Fruit fly (Drosophila melanogaster) whole organism, embryonic: ENCODE data around the gene DIP2.

Source experiments
- ATbp ChIP-seq: fragments of 200-800 bp; sonication (Bioruptor generic); optimal IDR thresholded peaks from 2 replicates; lab custom pipeline; 2017; ENCODE audit warnings: missing biosample characterization, mild to moderate bottlenecking, missing genetic modification characterization, missing genetic modification reagents
- Bgb ChIP-seq: fragments of 200-800 bp; sonication (Bioruptor generic); IDR thresholded peaks from 2 replicates; pipeline ENCODE4 v1.3.6; 2022; ENCODE audit warnings: missing biosample characterization, missing genetic modification characterization; ENCODE audit not compliant: partially characterized antibody
- CG10209 ChIP-seq: fragments of 200-800 bp; sonication (Bioruptor generic); optimal IDR thresholded peaks from 3 replicates; lab custom pipeline; 2017; ENCODE audit warnings: missing biosample characterization, mild to moderate bottlenecking, missing genetic modification characterization, missing genetic modification reagents
- CG10979 ChIP-seq: fragments of 200-800 bp; sonication (Bioruptor generic); optimal IDR thresholded peaks from 2 replicates; lab custom pipeline; 2018; ENCODE audit warnings: missing biosample characterization, mild to moderate bottlenecking, missing genetic modification characterization, moderate library complexity
- CG11093 ChIP-seq: fragments of 200-800 bp; sonication (Bioruptor generic); IDR thresholded peaks from 3 replicates; pipeline ENCODE4 v1.3.6; 2022; ENCODE audit warnings: missing biosample characterization, missing genetic modification characterization
- CG11504 ChIP-seq: fragments of 200-800 bp; sonication (Bioruptor generic); optimal IDR thresholded peaks from 3 replicates; lab custom pipeline; 2019; ENCODE audit warnings: missing biosample characterization, mild to moderate bottlenecking, missing genetic modification characterization, moderate library complexity
- CG12071 ChIP-seq: fragments of 200-800 bp; sonication (Bioruptor generic); optimal IDR thresholded peaks from 3 replicates; lab custom pipeline; 2018; ENCODE audit warnings: missing biosample characterization, mild to moderate bottlenecking, missing genetic modification characterization
- CG12219 ChIP-seq: fragments of 200-800 bp; sonication (Bioruptor generic); optimal IDR thresholded peaks from 3 replicates; lab custom pipeline; 2018; ENCODE audit warnings: missing biosample characterization, mild to moderate bottlenecking, missing genetic modification characterization
- CG1233 ChIP-seq: fragments of 200-800 bp; sonication (Bioruptor generic); optimal IDR thresholded peaks from 4 replicates; lab custom pipeline; 2018; ENCODE audit warnings: missing biosample characterization, mild to moderate bottlenecking, missing genetic modification characterization
- CG12391 ChIP-seq: fragments of 200-800 bp; sonication (Bioruptor generic); optimal IDR thresholded peaks from 3 replicates; lab custom pipeline; 2018; ENCODE audit warnings: missing biosample characterization, mild to moderate bottlenecking, missing genetic modification characterization, moderate library complexity
- CG13424 ChIP-seq: fragments of 200-800 bp; sonication (Bioruptor generic); optimal IDR thresholded peaks from 2 replicates; lab custom pipeline; 2019; ENCODE audit warnings: missing biosample characterization, mild to moderate bottlenecking, missing genetic modification characterization, moderate library complexity
- CG14860 ChIP-seq: fragments of 200-800 bp; sonication (Bioruptor generic); IDR thresholded peaks from 3 replicates; pipeline ENCODE4 v1.3.6; 2022; ENCODE audit warnings: missing biosample characterization, missing genetic modification characterization; ENCODE audit not compliant: partially characterized antibody
- CG15601 ChIP-seq: fragments of 200-800 bp; sonication (Bioruptor generic); optimal IDR thresholded peaks from 3 replicates; lab custom pipeline; 2019; ENCODE audit warnings: missing biosample characterization, mild to moderate bottlenecking, missing genetic modification characterization, moderate library complexity
- CG2129 ChIP-seq: fragments of 200-800 bp; sonication (Bioruptor generic); IDR thresholded peaks from 2 replicates; pipeline ENCODE4 v1.3.6; 2022; ENCODE audit warnings: missing biosample characterization, missing genetic modification characterization; ENCODE audit not compliant: partially characterized antibody
- CG32772 ChIP-seq: fragments of 200-800 bp; sonication (Bioruptor generic); IDR thresholded peaks from 2 replicates; pipeline ENCODE4 v1.3.6; 2022; ENCODE audit warnings: missing biosample characterization, missing genetic modification characterization
- CG4360 ChIP-seq: fragments of 200-800 bp; sonication (Bioruptor generic); IDR thresholded peaks from 2 replicates; pipeline ENCODE4 v1.3.6; 2022; ENCODE audit warnings: missing biosample characterization, missing genetic modification characterization
- CG4854 ChIP-seq: fragments of 200-800 bp; sonication (Bioruptor generic); optimal IDR thresholded peaks from 2 replicates; lab custom pipeline; 2016; ENCODE audit warnings: missing biosample characterization, missing genetic modification characterization, inconsistent platforms
- CG5245 ChIP-seq: fragments of 200-800 bp; sonication (Bioruptor generic); optimal IDR thresholded peaks from 3 replicates; lab custom pipeline; 2016; ENCODE audit warnings: missing biosample characterization, missing genetic modification characterization
- CG6254 ChIP-seq: fragments of 200-800 bp; sonication (Bioruptor generic); optimal IDR thresholded peaks from 3 replicates; lab custom pipeline; 2017; ENCODE audit warnings: mild to moderate bottlenecking, missing biosample characterization, missing genetic modification reagents, missing genetic modification characterization
- Camta ChIP-seq: fragments of 200-800 bp; sonication (Bioruptor generic); optimal IDR thresholded peaks from 2 replicates; lab custom pipeline; 2016; ENCODE audit warnings: missing biosample characterization, missing genetic modification characterization
- Chrac-16 ChIP-seq: fragments of 200-800 bp; sonication (Bioruptor generic); optimal IDR thresholded peaks from 3 replicates; lab custom pipeline; 2016; ENCODE audit warnings: missing biosample characterization, missing genetic modification characterization
- CoRest ChIP-seq: fragments of 200-800 bp; sonication (Bioruptor generic); optimal IDR thresholded peaks from 3 replicates; lab custom pipeline; 2018; ENCODE audit warnings: missing biosample characterization, mild to moderate bottlenecking, missing genetic modification characterization, moderate library complexity
- CrebB ChIP-seq: fragments of 200-800 bp; sonication (Bioruptor generic); optimal IDR thresholded peaks from 3 replicates; lab custom pipeline; 2018; ENCODE audit warnings: missing biosample characterization, mild to moderate bottlenecking, missing genetic modification characterization
- Hr78 ChIP-seq, 2 experiments: fragments of 200-800 bp in 1 of 2; fragments of >200 bp in 1 of 2; sonication (Bioruptor generic) in 1 of 2; optimal IDR thresholded peaks; 2 replicates each; lab custom pipeline; 2017 to 2019; ENCODE audit warnings: missing biosample characterization in 2 of 2, missing genetic modification characterization in 2 of 2, mild to moderate bottlenecking in 1 of 2, moderate library complexity in 1 of 2
- Oli ChIP-seq: fragments of 200-800 bp; sonication (Bioruptor generic); optimal IDR thresholded peaks from 2 replicates; lab custom pipeline; 2018; ENCODE audit warnings: missing biosample characterization, mild to moderate bottlenecking, missing genetic modification characterization, moderate library complexity
- PHDP ChIP-seq: fragments of 200-800 bp; sonication (Bioruptor generic); optimal IDR thresholded peaks from 3 replicates; lab custom pipeline; 2018; ENCODE audit warnings: missing biosample characterization, mild to moderate bottlenecking, missing genetic modification characterization, moderate library complexity
- Rx ChIP-seq: fragments of 200-800 bp; sonication (Bioruptor generic); IDR thresholded peaks from 2 replicates; pipeline ENCODE4 v1.3.6; 2022; ENCODE audit warnings: missing biosample characterization, missing genetic modification characterization
- Side ChIP-seq: fragments of 200-800 bp; sonication (Bioruptor generic); optimal IDR thresholded peaks from 2 replicates; lab custom pipeline; 2016; ENCODE audit warnings: missing biosample characterization, missing genetic modification characterization
- Spps ChIP-seq: fragments of 200-800 bp; sonication (Bioruptor generic); optimal IDR thresholded peaks from 2 replicates; lab custom pipeline; 2018; ENCODE audit warnings: missing biosample characterization, mild to moderate bottlenecking, missing genetic modification characterization
- Taf1 ChIP-seq: fragments of 200-800 bp; sonication (Bioruptor generic); IDR thresholded peaks from 2 replicates; pipeline ENCODE4 v1.3.6; 2022; ENCODE audit warnings: missing biosample characterization, missing genetic modification characterization
- Xbp1 ChIP-seq: fragments of 200-800 bp; sonication (Bioruptor generic); optimal IDR thresholded peaks from 3 replicates; lab custom pipeline; 2016; ENCODE audit warnings: missing biosample characterization, mild to moderate bottlenecking, missing genetic modification characterization
- aop ChIP-seq: fragments of 200-800 bp; sonication (Bioruptor generic); IDR thresholded peaks from 2 replicates; pipeline ENCODE4 v1.3.6; 2022; ENCODE audit warnings: missing biosample characterization, missing genetic modification characterization
- az2 ChIP-seq: fragments of 200-800 bp; sonication (Bioruptor generic); optimal IDR thresholded peaks from 3 replicates; lab custom pipeline; 2016; ENCODE audit warnings: missing biosample characterization, missing genetic modification characterization
- br ChIP-seq: fragments of >200 bp; optimal IDR thresholded peaks from 2 replicates; lab custom pipeline; 2017
- caup ChIP-seq: fragments of 200-800 bp; sonication (Bioruptor generic); optimal IDR thresholded peaks from 3 replicates; lab custom pipeline; 2017; ENCODE audit warnings: missing biosample characterization, mild to moderate bottlenecking, missing genetic modification characterization, moderate library complexity; ENCODE audit not compliant: severe bottlenecking
- chinmo ChIP-seq: fragments of 200-800 bp; sonication (Bioruptor generic); IDR thresholded peaks from 4 replicates; pipeline ENCODE4 v1.3.6; 2022; ENCODE audit warnings: missing biosample characterization, missing genetic modification characterization; ENCODE audit not compliant: partially characterized antibody
- fd102C ChIP-seq: fragments of 200-800 bp; sonication (Bioruptor generic); optimal IDR thresholded peaks from 2 replicates; lab custom pipeline; 2018; ENCODE audit warnings: missing biosample characterization, mild to moderate bottlenecking, missing genetic modification characterization, moderate library complexity
- gem ChIP-seq: fragments of 200-800 bp; sonication (Bioruptor generic); optimal IDR thresholded peaks from 2 replicates; lab custom pipeline; 2019; ENCODE audit warnings: missing biosample characterization, mild to moderate bottlenecking, missing genetic modification characterization, moderate library complexity
- grau ChIP-seq: fragments of 200-800 bp; optimal IDR thresholded peaks from 3 replicates; lab custom pipeline; 2019; ENCODE audit warnings: missing biosample characterization, mild to moderate bottlenecking, missing genetic modification characterization, moderate library complexity
- jing ChIP-seq: fragments of 200-800 bp; sonication (Bioruptor generic); optimal IDR thresholded peaks from 2 replicates; lab custom pipeline; 2018; ENCODE audit warnings: missing biosample characterization, mild to moderate bottlenecking, missing genetic modification characterization
- jumu ChIP-seq: fragments of 200-800 bp; sonication (Bioruptor generic); optimal IDR thresholded peaks from 3 replicates; lab custom pipeline; 2016; ENCODE audit warnings: missing biosample characterization, missing genetic modification characterization
- kah ChIP-seq: fragments of 200-800 bp; sonication (Bioruptor generic); optimal IDR thresholded peaks from 2 replicates; lab custom pipeline; 2018; ENCODE audit warnings: missing biosample characterization, mild to moderate bottlenecking, missing genetic modification characterization
- nerfin-1 ChIP-seq: fragments of 200-800 bp; sonication (Bioruptor generic); optimal IDR thresholded peaks from 3 replicates; lab custom pipeline; 2019; ENCODE audit warnings: missing biosample characterization, mild to moderate bottlenecking, missing genetic modification characterization, moderate library complexity
- row ChIP-seq: fragments of 200-800 bp; sonication (Bioruptor generic); IDR thresholded peaks from 3 replicates; pipeline ENCODE4 v1.3.6; 2022; ENCODE audit warnings: missing biosample characterization, missing genetic modification characterization
- run ChIP-seq: fragments of 200-800 bp; sonication (Bioruptor generic); optimal IDR thresholded peaks from 3 replicates; lab custom pipeline; 2018; ENCODE audit warnings: missing biosample characterization, mild to moderate bottlenecking, missing genetic modification characterization
- sc ChIP-seq, 3 experiments: fragments of >200 bp in 2 of 3; fragments of 200-800 bp in 1 of 3; sonication (Bioruptor generic) in 1 of 3; optimal IDR thresholded peaks; 2 replicates in 2 of 3; 3 replicates in 1 of 3; lab custom pipeline; 2017; ENCODE audit warnings: mild to moderate bottlenecking in 1 of 3, missing biosample characterization in 1 of 3, missing genetic modification characterization in 1 of 3, missing genetic modification reagents in 1 of 3
- shn ChIP-seq: fragments of 200-800 bp; sonication (Bioruptor generic); optimal IDR thresholded peaks from 3 replicates; lab custom pipeline; 2016; ENCODE audit warnings: missing biosample characterization, missing genetic modification characterization
- slou ChIP-seq: fragments of 200-800 bp; sonication (Bioruptor generic); optimal IDR thresholded peaks from 3 replicates; lab custom pipeline; 2016; ENCODE audit warnings: missing biosample characterization, missing genetic modification characterization

DIP2 gene

DNA sequence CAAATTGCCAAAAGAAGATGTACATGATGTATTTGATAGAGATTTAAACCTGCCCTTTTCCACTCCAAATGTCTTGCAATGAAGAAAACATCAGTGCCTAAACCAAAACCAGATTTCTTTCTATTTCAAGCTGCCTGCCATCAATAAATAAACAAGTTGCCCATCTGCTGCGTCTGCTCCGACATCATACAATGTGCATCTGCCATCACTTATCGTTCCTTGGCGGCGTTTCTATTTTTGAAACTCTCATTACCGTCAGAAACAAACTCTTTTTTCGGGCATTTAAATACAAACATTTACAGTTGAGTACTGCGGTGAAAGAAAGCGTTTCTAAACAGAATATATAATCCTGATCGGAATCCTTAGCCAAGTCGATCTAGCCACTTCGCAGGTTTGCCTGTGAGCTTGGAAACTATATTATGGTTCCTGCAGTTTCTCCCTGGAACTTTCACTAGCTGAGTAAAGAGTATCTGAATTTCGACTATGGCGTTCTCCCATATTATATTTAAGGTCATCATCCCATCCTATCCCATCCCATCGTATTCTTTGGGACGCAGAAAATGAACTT, 37.2 kb upstream of the DIP2 start:
- TF ChIP-seq CG4360 (GFP tag; lab: Robert Waterston, UW) (no peak), CG15601 (tag; lab: Kevin White, UChicago) (peak; percentile 54), grau (tag; lab: Kevin White, UChicago) (peak; percentile 25), CoRest (peak; percentile 40), kah (GFP tag; lab: Kevin White, UChicago) (peak; percentile 15), caup (GFP tag; lab: Kevin White, UChicago) (no peak), CG10209 (peak; percentile 23), CG5245 (GFP tag; lab: Kevin White, UChicago) (peak; percentile 22), Camta (GFP tag; lab: Kevin White, UChicago) (peak; percentile 6), CG12071 (GFP tag; lab: Kevin White, UChicago) (no peak), CrebB (tag; lab: Kevin White, UChicago) (no peak), row (GFP tag; lab: Robert Waterston, UW) (peak; percentile 32; the same call in 2 of the 3 replicates), CG13424 (tag; lab: Kevin White, UChicago) (peak; percentile 28), aop (GFP tag; lab: Robert Waterston, UW) (no peak), Bgb (no peak), PHDP (tag; lab: Kevin White, UChicago) (peak; percentile 15), CG11504 (tag; lab: Kevin White, UChicago) (peak; percentile 40), CG11093 (GFP tag; lab: Robert Waterston, UW) (0 out of 3 replicates have a peak, but pooled peaks have one; percentile 29), shn (GFP tag; lab: Kevin White, UChicago) (no peak), run (tag; lab: Kevin White, UChicago) (no peak), az2 (GFP tag; lab: Kevin White, UChicago) (peak; percentile 47), gem (peak; percentile 66), CG14860 (GFP tag; lab: Robert Waterston, UW) (no peak), Oli (tag; lab: Kevin White, UChicago) (peak; percentile 39), CG12391 (peak; percentile 43), CG2129 (GFP tag; lab: Robert Waterston, UW) (no peak), nerfin-1 (tag; lab: Kevin White, UChicago) (peak; percentile 13), Chrac-16 (GFP tag; lab: Kevin White, UChicago) (peak; percentile 47), CG1233 (GFP tag; lab: Kevin White, UChicago) (peak; percentile 13), ATbp (GFP tag; lab: Kevin White, UChicago) (peak; percentile 18), slou (GFP tag; lab: Kevin White, UChicago) (no peak), CG4854 (GFP tag; lab: Kevin White, UChicago) (no peak), Spps (tag; lab: Kevin White, UChicago) (peak; percentile 37), sc (optimal IDR thresholded peaks at IDR 0.05; lab: Kevin White, UChicago) (no peak), sc (GFP tag; optimal IDR thresholded peaks at IDR 0.05; lab: Kevin White, UChicago) (peak; percentile 29), br (lab: Kevin White, UChicago) (no peak), Hr78 (GFP tag; optimal IDR thresholded peaks at IDR 0.05; lab: Kevin White, UChicago) (peak in 1 of 2 experiments; percentile 29), Xbp1 (GFP tag; lab: Kevin White, UChicago) (peak; percentile 16), CG12219 (peak; percentile 23), fd102C (no peak), Side (GFP tag; lab: Kevin White, UChicago) (peak; percentile 20), jumu (peak; percentile 22), CG10979 (tag; lab: Kevin White, UChicago) (peak; percentile 75), Rx (GFP tag; lab: Robert Waterston, UW) (no peak), CG32772 (GFP tag; lab: Robert Waterston, UW) (0 out of 2 replicates have a peak, but pooled peaks have one; percentile 19), Taf1 (GFP tag; lab: Robert Waterston, UW) (no peak), jing (GFP tag; lab: Kevin White, UChicago) (no peak), CG6254 (peak; percentile 21), chinmo (GFP tag; lab: Robert Waterston, UW) (0 out of 4 replicates have a peak, but pooled peaks have one; percentile 63)
